Worm (Caenorhabditis elegans): ENCODE measurements around the gene sod-5.
A peak's percentile ranks its signal among the peaks of the same experiment; 100 is the strongest.

sod-5 gene

ce11 chrII:4417333-4417732 is at the start of gene sod-5:
TSS of gene sod-5 (plus strand) at chrII:4417633.
- TF ChIP-seq tab-1 (GFP tag; IDR thresholded peaks at IDR 0.05): no peak
- TF ChIP-seq klf-2 (GFP tag; conservative IDR thresholded peaks at IDR 0.05): no peak
- TF ChIP-seq ztf-23 (GFP tag; IDR thresholded peaks at IDR 0.05): no peak
- no peak for TF ChIP-seq ztf-29 (GFP tag; IDR thresholded peaks at IDR 0.05)
- TF ChIP-seq cog-1 (tag; optimal IDR thresholded peaks at IDR 0.05): no peak
- no peak for TF ChIP-seq T22C8.4 (GFP tag; IDR thresholded peaks at IDR 0.05)
- TF ChIP-seq flt-1 (GFP tag; IDR thresholded peaks at IDR 0.05): no peak
- no peak for TF ChIP-seq med-1 (GFP tag; optimal IDR thresholded peaks at IDR 0.05; ENCODE audit: insufficient read depth)
- TF ChIP-seq ref-1 (GFP tag; conservative IDR thresholded peaks at IDR 0.05): no peak

DNA sequence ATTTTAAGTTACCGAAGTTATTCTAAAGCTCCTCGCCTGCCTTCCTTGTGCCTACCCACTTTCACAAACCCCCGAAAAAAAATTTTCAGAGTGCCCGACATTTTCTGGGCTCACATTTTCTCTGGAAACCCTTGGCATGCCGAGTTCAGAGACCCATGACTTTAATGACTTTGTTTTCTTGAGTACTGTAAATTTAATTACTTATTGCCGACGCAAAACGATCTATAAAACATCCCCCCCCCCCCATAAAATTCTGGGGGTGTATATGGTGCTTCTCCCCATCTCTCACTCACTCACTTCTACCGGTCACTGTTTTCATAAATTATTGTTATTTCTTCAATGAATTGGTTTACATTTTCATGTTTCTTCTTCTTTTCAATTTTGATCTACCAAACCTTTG is 49.5 kb upstream of the sod-5 start, which contains the start of gene try-9:
Gene try-9, plus strand, starts transcription at position 301 of the 400 bp plus-strand sequence.
- TF ChIP-seq flt-1 (GFP tag; IDR thresholded peaks at IDR 0.05): no peak
- no peak for TF ChIP-seq ztf-29 (GFP tag; IDR thresholded peaks at IDR 0.05)
- no peak for TF ChIP-seq ztf-23 (GFP tag; IDR thresholded peaks at IDR 0.05)
- TF ChIP-seq med-1 (GFP tag; optimal IDR thresholded peaks at IDR 0.05; ENCODE audit: insufficient read depth): no peak
- no peak for TF ChIP-seq T22C8.4 (GFP tag; IDR thresholded peaks at IDR 0.05)
- TF ChIP-seq ref-1 (GFP tag; conservative IDR thresholded peaks at IDR 0.05): no peak
- no peak for TF ChIP-seq klf-2 (GFP tag; conservative IDR thresholded peaks at IDR 0.05)
- TF ChIP-seq tab-1 (GFP tag; IDR thresholded peaks at IDR 0.05): no peak
- TF ChIP-seq cog-1 (tag; optimal IDR thresholded peaks at IDR 0.05): no peak

ce11 chrII:4369715-4370114 is 47.7 kb upstream of the sod-5 start:
- TF ChIP-seq ztf-29 (GFP tag; IDR thresholded peaks at IDR 0.05) (no peak), cog-1 (tag; optimal IDR thresholded peaks at IDR 0.05) (no peak), ztf-23 (GFP tag; IDR thresholded peaks at IDR 0.05) (no peak), flt-1 (GFP tag; IDR thresholded peaks at IDR 0.05) (no peak), klf-2 (GFP tag; conservative IDR thresholded peaks at IDR 0.05) (no peak), T22C8.4 (GFP tag; IDR thresholded peaks at IDR 0.05) (no peak), tab-1 (GFP tag; IDR thresholded peaks at IDR 0.05) (no peak), med-1 (GFP tag; optimal IDR thresholded peaks at IDR 0.05; ENCODE audit: insufficient read depth) (no peak), ref-1 (GFP tag; conservative IDR thresholded peaks at IDR 0.05) (no peak)

ce11 chrII:4370842-4371241 is 46.6 kb upstream of the sod-5 start:
- TF ChIP-seq ztf-23 (GFP tag; IDR thresholded peaks at IDR 0.05): no peak
- TF ChIP-seq flt-1 (GFP tag; IDR thresholded peaks at IDR 0.05): no peak
- no peak for TF ChIP-seq T22C8.4 (GFP tag; IDR thresholded peaks at IDR 0.05)
- TF ChIP-seq ztf-29 (GFP tag; IDR thresholded peaks at IDR 0.05): no peak
- no peak for TF ChIP-seq cog-1 (tag; optimal IDR thresholded peaks at IDR 0.05)
- no peak for TF ChIP-seq klf-2 (GFP tag; conservative IDR thresholded peaks at IDR 0.05)

DNA sequence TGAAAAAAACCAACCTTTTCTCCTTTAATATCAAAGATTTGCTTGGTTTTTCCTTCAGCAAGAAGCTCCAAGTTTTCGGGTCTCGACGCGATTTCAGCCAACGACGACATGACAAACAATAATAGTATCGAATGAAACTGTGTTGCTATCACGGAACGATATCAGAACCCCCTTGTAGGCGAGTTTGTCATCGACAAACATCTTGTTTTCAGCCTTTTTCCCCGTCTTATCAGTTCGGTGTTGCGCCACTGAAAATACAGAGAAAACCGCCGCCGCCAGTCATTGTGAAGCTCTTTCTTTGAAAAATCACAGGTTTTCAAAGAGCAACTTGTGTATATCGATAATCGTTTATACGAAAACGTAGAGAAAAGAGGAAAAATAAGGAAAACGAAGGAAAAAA is 45.0 kb upstream of the sod-5 start, which contains the start of gene paic-1:
Gene paic-1, minus strand, starts transcription at position 120 of the 400 bp plus-strand sequence.
- TF ChIP-seq ztf-23 (GFP tag; IDR thresholded peaks at IDR 0.05): no peak

ce11 chrII:4372867-4373397 is 44.5 kb upstream of the sod-5 start:
- TF ChIP-seq ztf-29 (GFP tag; IDR thresholded peaks at IDR 0.05) (no peak), flt-1 (GFP tag; IDR thresholded peaks at IDR 0.05) (no peak), ztf-23 (GFP tag; IDR thresholded peaks at IDR 0.05) (no peak), cog-1 (tag; optimal IDR thresholded peaks at IDR 0.05) (no peak), tab-1 (GFP tag; IDR thresholded peaks at IDR 0.05) (no peak), klf-2 (GFP tag; conservative IDR thresholded peaks at IDR 0.05) (no peak), T22C8.4 (GFP tag; IDR thresholded peaks at IDR 0.05) (no peak)

DNA sequence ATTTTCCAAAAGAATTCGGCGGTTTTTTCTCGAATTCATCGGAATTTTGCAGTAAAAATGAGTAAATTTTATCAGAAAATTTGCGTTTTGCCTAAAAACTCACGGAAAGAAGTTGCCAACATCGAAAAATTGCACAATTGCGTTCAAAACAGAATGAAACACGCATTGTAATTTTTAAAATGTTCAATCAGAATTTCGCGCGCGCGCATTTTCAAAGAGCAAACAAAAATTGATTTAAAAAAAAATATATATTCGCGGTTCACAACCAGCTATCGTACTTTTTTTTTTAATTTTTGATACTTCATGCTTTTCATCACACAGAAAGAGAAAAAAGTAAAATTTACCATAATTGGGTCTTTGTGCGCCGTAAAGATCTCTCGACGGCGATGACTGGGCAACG is 42.5 kb upstream of the sod-5 start:
- TF ChIP-seq cog-1 (tag; optimal IDR thresholded peaks at IDR 0.05) (no peak), klf-2 (GFP tag; conservative IDR thresholded peaks at IDR 0.05) (no peak), ztf-23 (GFP tag; IDR thresholded peaks at IDR 0.05) (no peak), med-1 (GFP tag; optimal IDR thresholded peaks at IDR 0.05; ENCODE audit: insufficient read depth) (no peak), ztf-29 (GFP tag; IDR thresholded peaks at IDR 0.05) (no peak), ref-1 (GFP tag; conservative IDR thresholded peaks at IDR 0.05) (no peak), flt-1 (GFP tag; IDR thresholded peaks at IDR 0.05) (no peak), T22C8.4 (GFP tag; IDR thresholded peaks at IDR 0.05) (no peak), tab-1 (GFP tag; IDR thresholded peaks at IDR 0.05) (no peak)

ce11 chrII:4376295-4377172 is 40.9 kb upstream of the sod-5 start, which contains the start of gene ntl-2:
TSS of gene ntl-2 (minus strand) at chrII:4376465.
- peak; percentile 83; the same call in 1 of the 2 replicates for TF ChIP-seq flt-1 (GFP tag; IDR thresholded peaks at IDR 0.05)
- no peak for TF ChIP-seq ref-1 (GFP tag; conservative IDR thresholded peaks at IDR 0.05)
- peak; percentile 47; the same call in 1 of the 2 replicates for TF ChIP-seq ztf-29 (GFP tag; IDR thresholded peaks at IDR 0.05)
- TF ChIP-seq klf-2 (GFP tag; conservative IDR thresholded peaks at IDR 0.05): 0 out of 2 replicates have a peak, but pooled peaks have one; percentile 50
- TF ChIP-seq T22C8.4 (GFP tag; IDR thresholded peaks at IDR 0.05): 0 out of 2 replicates have a peak, but pooled peaks have one; percentile 11
- peak; percentile 85 for TF ChIP-seq cog-1 (tag; optimal IDR thresholded peaks at IDR 0.05)
- TF ChIP-seq tab-1 (GFP tag; IDR thresholded peaks at IDR 0.05): peak; percentile 70; the same call in 1 of the 2 replicates
- TF ChIP-seq ztf-23 (GFP tag; IDR thresholded peaks at IDR 0.05): peak; percentile 78
- no peak for TF ChIP-seq med-1 (GFP tag; optimal IDR thresholded peaks at IDR 0.05; ENCODE audit: insufficient read depth)

ce11 chrII:4378195-4378594 is 39.2 kb upstream of the sod-5 start, which contains the start of gene B0286.1:
TSS of gene B0286.1 (plus strand) at chrII:4378495.
- no peak for TF ChIP-seq T22C8.4 (GFP tag; IDR thresholded peaks at IDR 0.05)
- no peak for TF ChIP-seq cog-1 (tag; optimal IDR thresholded peaks at IDR 0.05)
- no peak for TF ChIP-seq ztf-23 (GFP tag; IDR thresholded peaks at IDR 0.05)
- TF ChIP-seq flt-1 (GFP tag; IDR thresholded peaks at IDR 0.05): no peak
- no peak for TF ChIP-seq ztf-29 (GFP tag; IDR thresholded peaks at IDR 0.05)
- TF ChIP-seq klf-2 (GFP tag; conservative IDR thresholded peaks at IDR 0.05): no peak
- no peak for TF ChIP-seq ref-1 (GFP tag; conservative IDR thresholded peaks at IDR 0.05)
- TF ChIP-seq tab-1 (GFP tag; IDR thresholded peaks at IDR 0.05): no peak
- TF ChIP-seq med-1 (GFP tag; optimal IDR thresholded peaks at IDR 0.05; ENCODE audit: insufficient read depth): no peak

Data from whole organism, midembryonic.